Fruit fly (Drosophila melanogaster) whole organism, embryonic: Measurements from ENCODE around the gene CG43403.
A peak's percentile ranks its signal among the peaks of the same experiment; 100 is the strongest.

ENCODE experiments used
- Adf1 ChIP-seq: fragments of 200-800 bp; sonication (Bioruptor generic); IDR thresholded peaks from 2 replicates; pipeline ENCODE4 v1.3.6; 2022; ENCODE audit warnings: missing biosample characterization, missing genetic modification characterization
- Atf3 ChIP-seq: fragments of 200-800 bp; sonication (Bioruptor generic); optimal IDR thresholded peaks from 3 replicates; lab custom pipeline; 2016; ENCODE audit warnings: missing biosample characterization, missing genetic modification characterization
- Bdp1 ChIP-seq: fragments of 200-800 bp; sonication (Bioruptor generic); optimal IDR thresholded peaks from 3 replicates; lab custom pipeline; 2016; ENCODE audit warnings: missing biosample characterization, missing genetic modification characterization
- CG10147 ChIP-seq: fragments of 200-800 bp; sonication (Bioruptor generic); optimal IDR thresholded peaks from 2 replicates; lab custom pipeline; 2019; ENCODE audit warnings: missing biosample characterization, mild to moderate bottlenecking, missing genetic modification characterization, moderate library complexity
- CG10462 ChIP-seq: fragments of 200-800 bp; sonication (Bioruptor generic); optimal IDR thresholded peaks from 2 replicates; lab custom pipeline; 2016; ENCODE audit warnings: missing biosample characterization, missing genetic modification characterization
- CG14965 ChIP-seq: fragments of 200-800 bp; sonication (Bioruptor generic); optimal IDR thresholded peaks from 2 replicates; lab custom pipeline; 2016; ENCODE audit warnings: missing biosample characterization, missing genetic modification characterization, borderline replicate concordance
- CG1529 ChIP-seq: fragments of 200-800 bp; sonication (Bioruptor generic); optimal IDR thresholded peaks from 3 replicates; lab custom pipeline; 2018; ENCODE audit warnings: missing biosample characterization, missing genetic modification characterization
- CG1603 ChIP-seq: fragments of 200-800 bp; sonication (Bioruptor generic); optimal IDR thresholded peaks from 2 replicates; lab custom pipeline; 2019; ENCODE audit warnings: missing biosample characterization, mild to moderate bottlenecking, missing genetic modification characterization, moderate library complexity
- CG17912 ChIP-seq: fragments of 200-800 bp; sonication (Bioruptor generic); optimal IDR thresholded peaks from 2 replicates; lab custom pipeline; 2018; ENCODE audit warnings: missing biosample characterization, mild to moderate bottlenecking, missing genetic modification characterization
- CG18011 ChIP-seq: fragments of 200-800 bp; sonication (Bioruptor generic); optimal IDR thresholded peaks from 2 replicates; lab custom pipeline; 2017; ENCODE audit warnings: missing biosample characterization, missing genetic modification characterization, mild to moderate bottlenecking, moderate library complexity, missing genotype
- CG18476 ChIP-seq: fragments of 200-800 bp; sonication (Bioruptor generic); optimal IDR thresholded peaks from 2 replicates; lab custom pipeline; 2016; ENCODE audit warnings: missing biosample characterization, mild to moderate bottlenecking, missing genetic modification characterization
- CG2202 ChIP-seq: fragments of 200-800 bp; sonication (Bioruptor generic); optimal IDR thresholded peaks from 2 replicates; lab custom pipeline; 2018; ENCODE audit warnings: missing biosample characterization, mild to moderate bottlenecking, missing genetic modification characterization
- CG2678 ChIP-seq: fragments of 200-800 bp; sonication (Bioruptor generic); optimal IDR thresholded peaks from 3 replicates; lab custom pipeline; 2019; ENCODE audit warnings: missing biosample characterization, mild to moderate bottlenecking, missing genetic modification characterization, moderate library complexity
- CG3065 ChIP-seq: fragments of 200-800 bp; sonication (Bioruptor generic); optimal IDR thresholded peaks from 2 replicates; lab custom pipeline; 2016; ENCODE audit warnings: missing biosample characterization, missing genetic modification characterization
- CG32532 ChIP-seq: fragments of 200-800 bp; sonication (Bioruptor generic); IDR thresholded peaks from 2 replicates; pipeline ENCODE4 v1.3.6; 2022; ENCODE audit warnings: missing biosample characterization, missing genetic modification characterization
- CG3281 ChIP-seq: fragments of 200-800 bp; sonication (Bioruptor generic); optimal IDR thresholded peaks from 3 replicates; lab custom pipeline; 2017; ENCODE audit warnings: missing biosample characterization, mild to moderate bottlenecking, missing genetic modification characterization
- CG34422 ChIP-seq: fragments of 200-800 bp; sonication (Bioruptor generic); IDR thresholded peaks from 3 replicates; pipeline ENCODE4 v1.3.6; 2022; ENCODE audit warnings: missing biosample characterization, missing genetic modification characterization
- CG4820 ChIP-seq: fragments of 200-800 bp; sonication (Bioruptor generic); optimal IDR thresholded peaks from 3 replicates; lab custom pipeline; 2016; ENCODE audit warnings: missing biosample characterization, missing genetic modification characterization
- CG6791 ChIP-seq: fragments of 200-800 bp; sonication (Bioruptor generic); IDR thresholded peaks from 3 replicates; pipeline ENCODE4 v1.3.6; 2022; ENCODE audit warnings: missing biosample characterization, missing genetic modification characterization; ENCODE audit not compliant: partially characterized antibody
- CG7928 ChIP-seq: fragments of 200-800 bp; sonication (Bioruptor generic); optimal IDR thresholded peaks from 2 replicates; lab custom pipeline; 2017; ENCODE audit warnings: missing biosample characterization, mild to moderate bottlenecking, missing genetic modification characterization
- CG7987 ChIP-seq: fragments of 200-800 bp; sonication (Bioruptor generic); optimal IDR thresholded peaks from 2 replicates; lab custom pipeline; 2018; ENCODE audit warnings: missing biosample characterization, mild to moderate bottlenecking, missing genetic modification characterization, moderate library complexity
- CG8765 ChIP-seq: fragments of 200-800 bp; sonication (Bioruptor generic); IDR thresholded peaks from 2 replicates; pipeline ENCODE4 v1.3.6; 2022; ENCODE audit warnings: missing biosample characterization, missing genetic modification characterization
- CTCF ChIP-seq: fragments of 200-800 bp; sonication (Bioruptor generic); optimal IDR thresholded peaks from 2 replicates; lab custom pipeline; 2017; ENCODE audit warnings: missing biosample characterization, mild to moderate bottlenecking, missing genetic modification characterization, moderate library complexity
- D19B ChIP-seq: fragments of 200-800 bp; sonication (Bioruptor generic); optimal IDR thresholded peaks from 2 replicates; lab custom pipeline; 2017; ENCODE audit warnings: missing biosample characterization, mild to moderate bottlenecking, missing genetic modification characterization
- Dbx ChIP-seq: fragments of 200-800 bp; sonication (Bioruptor generic); IDR thresholded peaks from 3 replicates; pipeline ENCODE4 v1.3.6; 2022; ENCODE audit warnings: missing biosample characterization, missing genetic modification characterization
- Dref ChIP-seq: fragments of 200-800 bp; sonication (Bioruptor generic); IDR thresholded peaks from 2 replicates; pipeline ENCODE4 v1.3.6; 2022; ENCODE audit warnings: missing biosample characterization, missing genetic modification characterization
- Hand ChIP-seq: fragments of 200-800 bp; sonication (Bioruptor generic); optimal IDR thresholded peaks from 2 replicates; lab custom pipeline; 2017; ENCODE audit warnings: mild to moderate bottlenecking, missing biosample characterization, missing genetic modification reagents, missing genetic modification characterization
- Hsf ChIP-seq: fragments of 200-800 bp; sonication (Bioruptor generic); optimal IDR thresholded peaks from 3 replicates; lab custom pipeline; 2016; ENCODE audit warnings: missing biosample characterization, missing genetic modification characterization
- MESR4 ChIP-seq: fragments of 200-800 bp; sonication (Bioruptor generic); optimal IDR thresholded peaks from 2 replicates; lab custom pipeline; 2018; ENCODE audit warnings: missing biosample characterization, mild to moderate bottlenecking, missing genetic modification characterization, moderate library complexity
- Mad ChIP-seq: fragments of 200-800 bp; sonication (Bioruptor generic); optimal IDR thresholded peaks from 2 replicates; lab custom pipeline; 2016; ENCODE audit warnings: missing biosample characterization, missing genetic modification characterization
- Nf-YA ChIP-seq: fragments of 200-800 bp; sonication (Bioruptor generic); IDR thresholded peaks from 2 replicates; pipeline ENCODE4 v1.3.6; 2022; ENCODE audit warnings: missing biosample characterization, missing genetic modification characterization
- Scr ChIP-seq: fragments of 200-800 bp; sonication (Bioruptor generic); IDR thresholded peaks from 2 replicates; pipeline ENCODE4 v1.3.6; 2022; ENCODE audit warnings: missing biosample characterization, missing genetic modification characterization; ENCODE audit not compliant: partially characterized antibody
- Sry-β ChIP-seq: fragments of 200-800 bp; sonication (Bioruptor generic); optimal IDR thresholded peaks from 2 replicates; lab custom pipeline; 2018; ENCODE audit warnings: missing biosample characterization, mild to moderate bottlenecking, missing genetic modification characterization, moderate library complexity
- Trl ChIP-seq, 3 experiments: fragments of >200 bp in 2 of 3; fragments of 200-800 bp in 1 of 3; sonication (Bioruptor generic) in 1 of 3; optimal IDR thresholded peaks; 2 replicates in 1 of 3; 3 replicates in 2 of 3; lab custom pipeline; 2016 to 2017; ENCODE audit warnings: missing biosample characterization in 1 of 3, missing genetic modification characterization in 1 of 3
- Vsx1 ChIP-seq: fragments of 200-800 bp; sonication (Bioruptor generic); optimal IDR thresholded peaks from 2 replicates; lab custom pipeline; 2017; ENCODE audit warnings: missing biosample characterization, mild to moderate bottlenecking, missing genetic modification characterization, missing genetic modification reagents
- bcd ChIP-seq: fragments of 200-800 bp; sonication (Bioruptor generic); optimal IDR thresholded peaks from 2 replicates; lab custom pipeline; 2017; ENCODE audit warnings: missing biosample characterization, mild to moderate bottlenecking, missing genetic modification characterization
- dimm ChIP-seq: fragments of 200-800 bp; sonication (Bioruptor generic); IDR thresholded peaks from 2 replicates; pipeline ENCODE4 v1.3.6; 2022; ENCODE audit warnings: missing biosample characterization, missing genetic modification characterization
- dmrt99B ChIP-seq: fragments of 200-800 bp; sonication (Bioruptor generic); optimal IDR thresholded peaks from 2 replicates; lab custom pipeline; 2018; ENCODE audit warnings: missing biosample characterization, mild to moderate bottlenecking, missing genetic modification characterization, moderate library complexity
- eve ChIP-seq, 2 experiments: fragments of >200 bp; optimal IDR thresholded peaks; 2 replicates each; lab custom pipeline; 2017; ENCODE audit warnings: missing biosample characterization in 2 of 2, missing genetic modification characterization in 2 of 2
- gsb-n ChIP-seq: fragments of 200-800 bp; sonication (Bioruptor generic); optimal IDR thresholded peaks from 3 replicates; lab custom pipeline; 2018; ENCODE audit warnings: missing biosample characterization, mild to moderate bottlenecking, missing genetic modification characterization
- gt ChIP-seq: fragments of 200-800 bp; sonication (Bioruptor generic); IDR thresholded peaks from 2 replicates; pipeline ENCODE4 v1.3.6; 2022; ENCODE audit warnings: missing biosample characterization, missing genetic modification characterization
- luna ChIP-seq: fragments of 200-800 bp; sonication (Bioruptor generic); optimal IDR thresholded peaks from 2 replicates; lab custom pipeline; 2016; ENCODE audit warnings: missing biosample characterization, missing genetic modification characterization
- nom ChIP-seq: fragments of 200-800 bp; sonication (Bioruptor generic); optimal IDR thresholded peaks from 2 replicates; lab custom pipeline; 2017; ENCODE audit warnings: missing biosample characterization, missing genetic modification characterization, mild to moderate bottlenecking, moderate library complexity, missing genetic modification reagents
- onecut ChIP-seq: fragments of 200-800 bp; sonication (Bioruptor generic); IDR thresholded peaks from 2 replicates; pipeline ENCODE4 v1.3.6; 2022; ENCODE audit warnings: missing biosample characterization, missing genetic modification characterization
- phol ChIP-seq: fragments of 200-800 bp; sonication (Bioruptor generic); optimal IDR thresholded peaks from 3 replicates; lab custom pipeline; 2018; ENCODE audit warnings: missing biosample characterization, mild to moderate bottlenecking, missing genetic modification characterization, moderate library complexity
- ro ChIP-seq: fragments of 200-800 bp; sonication (Bioruptor generic); IDR thresholded peaks from 2 replicates; pipeline ENCODE4 v1.3.6; 2022; ENCODE audit warnings: missing biosample characterization, missing genetic modification characterization
- row ChIP-seq: fragments of 200-800 bp; sonication (Bioruptor generic); IDR thresholded peaks from 3 replicates; pipeline ENCODE4 v1.3.6; 2022; ENCODE audit warnings: missing biosample characterization, missing genetic modification characterization
- run ChIP-seq: fragments of 200-800 bp; sonication (Bioruptor generic); optimal IDR thresholded peaks from 3 replicates; lab custom pipeline; 2018; ENCODE audit warnings: missing biosample characterization, mild to moderate bottlenecking, missing genetic modification characterization
- salm ChIP-seq: fragments of 200-800 bp; sonication (Bioruptor generic); optimal IDR thresholded peaks from 2 replicates; lab custom pipeline; 2018; ENCODE audit warnings: missing biosample characterization, mild to moderate bottlenecking, missing genetic modification characterization
- tup ChIP-seq: fragments of 200-800 bp; sonication (Bioruptor generic); optimal IDR thresholded peaks from 2 replicates; lab custom pipeline; 2016; ENCODE audit warnings: missing biosample characterization, mild to moderate bottlenecking, missing genetic modification characterization, moderate library complexity

The CG43403 gene

DNA sequence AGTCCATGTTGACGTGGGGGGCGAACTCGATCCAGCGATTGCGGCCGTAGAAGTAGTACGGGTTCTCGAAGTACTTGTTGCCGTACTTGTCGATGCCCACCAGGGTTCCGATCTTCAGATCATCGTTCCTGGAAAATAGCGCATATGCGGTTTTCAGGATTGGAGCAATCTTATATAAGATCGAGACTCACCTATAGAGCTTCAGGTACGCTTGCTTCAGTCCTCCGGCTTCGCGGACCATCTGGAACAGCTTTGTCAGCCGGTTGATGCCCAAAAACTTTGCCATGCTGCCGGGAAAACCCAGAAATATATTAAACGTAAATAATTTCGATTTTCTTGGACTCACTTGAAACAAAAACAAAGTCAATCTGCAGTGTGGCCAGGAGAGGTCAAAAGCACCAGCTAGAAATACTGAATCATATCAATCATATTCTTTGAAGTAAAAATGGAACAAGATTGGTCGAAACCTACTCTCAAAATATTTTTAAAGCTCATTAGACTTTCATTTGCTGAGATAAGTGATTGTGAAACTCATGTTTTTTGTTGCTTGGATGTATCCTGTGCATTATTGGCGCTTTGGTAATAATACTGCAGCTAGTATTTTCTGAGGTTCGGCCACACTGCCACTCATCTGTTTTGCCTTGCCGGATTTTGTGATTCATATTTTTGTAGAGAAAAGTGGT lies 40.2 kb upstream of the CG43403 start, which contains the start of the genes ND-B17.2 and Arpc5 (continued):
- TF ChIP-seq tup (GFP tag; lab: Kevin White, UChicago): no peak
- TF ChIP-seq CTCF (GFP tag; lab: Kevin White, UChicago): peak; percentile 57
- no peak for TF ChIP-seq CG1529 (GFP tag; lab: Kevin White, UChicago)
- TF ChIP-seq CG14965: no peak
- no peak for TF ChIP-seq CG2678 (tag; lab: Kevin White, UChicago)
- TF ChIP-seq phol: peak; percentile 51
- no peak for TF ChIP-seq Trl (optimal IDR thresholded peaks at IDR 0.05; lab: Kevin White, UChicago)
- TF ChIP-seq Trl (GFP tag; optimal IDR thresholded peaks at IDR 0.05; lab: Kevin White, UChicago): no peak
- TF ChIP-seq Hsf: peak; percentile 16
- no peak for TF ChIP-seq salm (tag; lab: Kevin White, UChicago)
- no peak for TF ChIP-seq dmrt99B (tag; lab: Kevin White, UChicago)
- TF ChIP-seq CG34422 (GFP tag; lab: Robert Waterston, UW): no peak
- no peak for TF ChIP-seq run (tag; lab: Kevin White, UChicago)
- peak; percentile 1 for TF ChIP-seq Mad (GFP tag; lab: Kevin White, UChicago)
- TF ChIP-seq bcd (GFP tag; lab: Kevin White, UChicago): no peak
- TF ChIP-seq CG32532 (GFP tag; lab: Robert Waterston, UW): no peak
- TF ChIP-seq nom: no peak
- TF ChIP-seq onecut: no peak
- TF ChIP-seq CG18476 (GFP tag; lab: Kevin White, UChicago): peak; percentile 6
- no peak for TF ChIP-seq CG10462
- TF ChIP-seq gt: no peak
- TF ChIP-seq ro (GFP tag; lab: Robert Waterston, UW): no peak
- TF ChIP-seq CG18011 (GFP tag; lab: Kevin White, UChicago): peak; percentile 26
- TF ChIP-seq CG2202 (tag; lab: Kevin White, UChicago): no peak
- TF ChIP-seq Adf1: no peak
- TF ChIP-seq Nf-YA: no peak
- no peak for TF ChIP-seq CG3065 (GFP tag; lab: Kevin White, UChicago)
- TF ChIP-seq CG10147 (GFP tag; lab: Kevin White, UChicago): no peak
- no peak for TF ChIP-seq Hand (GFP tag; lab: Kevin White, UChicago)
- TF ChIP-seq dimm (GFP tag; lab: Robert Waterston, UW): no peak
- no peak for TF ChIP-seq CG4820 (GFP tag; lab: Kevin White, UChicago)
- TF ChIP-seq Scr (GFP tag; lab: Robert Waterston, UW): peak; percentile 43; the same call in 1 of the 2 replicates
- TF ChIP-seq Vsx1 (GFP tag; lab: Kevin White, UChicago): no peak
- TF ChIP-seq MESR4: peak; percentile 29
- TF ChIP-seq CG1603 (tag; lab: Kevin White, UChicago): peak; percentile 59
- TF ChIP-seq luna (GFP tag; lab: Kevin White, UChicago): no peak
- TF ChIP-seq Dref: no peak
- no peak for TF ChIP-seq Sry-β (GFP tag; lab: Kevin White, UChicago)
- no peak for TF ChIP-seq CG3281 (GFP tag; lab: Kevin White, UChicago)
- TF ChIP-seq eve (GFP tag; optimal IDR thresholded peaks at IDR 0.05; lab: Kevin White, UChicago): no peak
- TF ChIP-seq CG6791: no peak
- TF ChIP-seq Atf3 (GFP tag; lab: Kevin White, UChicago): no peak
- no peak for TF ChIP-seq CG17912 (GFP tag; lab: Kevin White, UChicago)
- no peak for TF ChIP-seq gsb-n (tag; lab: Kevin White, UChicago)
- no peak for TF ChIP-seq CG7987 (GFP tag; lab: Kevin White, UChicago)
- no peak for TF ChIP-seq Dbx (GFP tag; lab: Robert Waterston, UW)
- no peak for TF ChIP-seq CG7928
- peak; percentile 75 for TF ChIP-seq row (GFP tag; lab: Robert Waterston, UW)
- no peak for TF ChIP-seq CG8765
- TF ChIP-seq D19B (GFP tag; lab: Kevin White, UChicago): no peak
- TF ChIP-seq Bdp1 (GFP tag; lab: Kevin White, UChicago): no peak
